Worm (Caenorhabditis elegans) whole organism, dauer: ENCODE measurements around the gene clec-21.
"Not testable (repeated sequence)": the region's sequence is repeated elsewhere in the genome, so short reads cannot be mapped to it uniquely, and the experiment has no call there.

Source experiments
- unc-62 ChIP-seq: sonication (generic microtip); optimal IDR thresholded peaks from 2 replicates; lab custom pipeline; 2017; ENCODE audit warnings: missing biosample characterization, missing genetic modification reagents, missing genetic modification characterization

The clec-21 gene

DNA sequence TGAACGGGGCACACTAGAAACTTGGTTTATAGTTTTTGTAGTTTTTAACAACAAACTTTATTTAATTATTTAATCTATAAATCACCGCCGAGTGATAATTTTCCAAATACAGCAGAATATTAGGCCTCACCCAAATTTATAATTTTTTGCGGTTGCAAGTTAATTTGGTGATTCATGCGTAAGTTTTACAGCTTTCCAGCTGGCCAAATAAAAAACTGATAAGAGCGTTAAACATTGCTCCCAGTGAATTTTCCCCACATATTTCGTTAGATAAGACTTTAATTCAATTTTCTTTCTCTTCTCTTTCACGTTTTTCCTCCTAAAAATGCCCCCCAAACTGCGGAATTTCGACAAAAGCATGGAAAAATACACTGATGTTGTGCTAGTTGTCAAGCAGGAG, 17.5 kb upstream of the clec-21 start, which contains the start of gene bath-47:
TSS of gene bath-47 (plus strand) at position 305 of the 400 bp plus-strand sequence.
- no peak for TF ChIP-seq unc-62

DNA sequence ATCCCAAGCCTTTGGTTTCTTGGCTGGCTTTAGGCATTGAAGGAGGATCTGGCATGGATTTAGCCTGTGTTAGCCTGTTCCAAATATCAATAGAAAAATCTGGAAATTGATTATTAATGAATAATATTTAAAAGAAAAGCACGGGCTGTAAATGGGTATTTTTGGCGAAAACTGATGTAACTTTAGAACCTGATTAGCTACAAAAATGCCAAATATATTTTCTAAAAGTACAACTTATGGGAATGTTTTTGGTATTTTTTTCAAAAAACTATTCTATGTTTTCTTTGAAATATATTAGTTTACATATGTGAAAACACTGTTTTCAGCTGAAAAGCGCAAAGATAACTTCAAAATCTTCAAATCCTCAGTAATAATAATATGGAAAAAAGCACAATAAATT, 16.6 kb upstream of the clec-21 start, which contains the start of gene bath-26:
TSS of gene bath-26 (minus strand) at position 101 of the 400 bp plus-strand sequence.
- TF ChIP-seq unc-62, result no peak

DNA sequence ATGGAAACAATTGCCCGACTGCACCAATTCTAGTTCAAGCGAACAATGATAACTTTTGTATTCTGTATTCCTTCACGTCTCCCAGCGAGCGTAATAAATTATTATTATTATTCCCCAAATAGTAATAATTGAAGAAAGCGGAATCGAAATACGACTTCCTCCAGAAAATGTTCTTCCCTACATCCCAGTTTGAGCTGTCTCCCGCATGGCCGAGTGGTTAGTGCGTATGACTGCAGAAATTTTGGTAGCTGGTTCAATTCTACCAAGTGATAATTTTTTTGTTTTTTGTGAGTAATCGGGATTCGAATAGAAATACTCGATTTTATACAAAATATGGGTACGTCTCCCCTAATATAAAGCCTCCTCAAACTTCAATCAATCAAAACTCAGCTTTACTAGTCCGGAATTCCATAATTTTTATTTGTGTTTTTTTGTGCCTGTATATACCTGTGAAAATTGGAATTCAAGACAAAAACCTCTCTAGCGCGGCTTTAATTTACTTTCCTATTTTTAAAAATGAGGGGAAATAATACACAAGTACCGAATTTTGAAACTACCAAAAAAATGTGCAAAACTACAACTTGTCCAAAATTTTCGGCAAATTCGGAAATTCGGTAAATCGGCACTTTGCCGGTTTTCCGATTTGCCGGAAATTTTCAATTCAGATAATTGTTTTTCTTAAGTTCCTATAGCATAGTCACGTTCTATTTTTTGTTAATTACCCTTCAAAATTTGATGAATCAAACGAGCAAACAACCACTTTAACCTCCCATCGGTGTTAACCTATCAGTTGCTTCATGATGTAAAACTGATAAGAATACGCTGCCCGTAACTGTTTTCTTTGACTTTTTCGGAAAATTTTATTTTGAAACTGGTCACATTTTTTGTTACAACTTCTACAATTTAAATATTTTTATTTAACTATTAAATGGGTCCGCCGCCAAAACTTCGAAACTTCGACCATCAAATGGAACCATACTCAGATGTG, 13.4 kb upstream of the clec-21 start, which contains the start of gene bath-46:
TSS of gene bath-46 (plus strand) at position 806 of the 988 bp plus-strand sequence.
- TF ChIP-seq unc-62, result no peak

DNA sequence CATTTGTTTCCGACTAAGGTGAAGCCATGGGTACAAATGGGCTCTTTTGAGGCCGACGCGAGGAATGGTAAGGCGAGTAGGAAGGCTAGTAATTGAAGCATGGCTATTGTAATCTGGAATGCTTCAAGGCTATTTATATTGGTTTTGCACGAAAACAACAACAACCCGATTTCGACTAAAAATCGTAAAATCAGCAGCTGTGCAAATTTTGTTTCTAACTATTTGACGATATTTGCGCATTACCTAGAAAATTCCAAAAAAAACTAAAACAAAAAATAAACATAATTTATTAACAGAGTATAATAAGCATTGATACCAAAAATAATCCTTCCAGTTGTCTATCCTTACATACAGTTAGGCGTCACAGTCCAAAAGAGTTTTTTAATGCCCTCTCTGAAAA, 11.1 kb upstream of the clec-21 start, which contains the start of gene clec-20:
TSS of gene clec-20 (minus strand) at position 101 of the 400 bp plus-strand sequence.
- no peak for TF ChIP-seq unc-62

DNA sequence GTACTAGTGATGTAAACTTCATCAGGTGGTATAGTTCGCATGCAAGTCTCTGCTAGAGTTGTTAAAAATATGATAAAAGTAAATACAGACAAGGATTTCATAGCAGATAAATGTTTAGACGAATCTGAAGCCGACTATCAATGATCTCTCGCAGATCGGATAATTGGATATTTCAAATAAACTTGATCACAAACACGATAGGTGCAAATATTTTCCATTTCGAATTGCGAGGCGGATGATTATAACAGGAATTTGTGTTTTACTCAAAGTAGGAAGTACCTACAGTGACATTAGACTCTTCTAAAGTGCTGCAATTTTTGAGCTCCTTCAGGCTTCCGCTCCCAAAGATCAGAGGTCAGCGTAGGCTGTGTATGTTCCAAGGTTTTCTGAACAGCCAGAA, 5.8 kb upstream of the clec-21 start, which contains the start of gene T07H3.7:
TSS of gene T07H3.7 (minus strand) at position 101 of the 400 bp plus-strand sequence.
- TF ChIP-seq unc-62, result no peak

DNA sequence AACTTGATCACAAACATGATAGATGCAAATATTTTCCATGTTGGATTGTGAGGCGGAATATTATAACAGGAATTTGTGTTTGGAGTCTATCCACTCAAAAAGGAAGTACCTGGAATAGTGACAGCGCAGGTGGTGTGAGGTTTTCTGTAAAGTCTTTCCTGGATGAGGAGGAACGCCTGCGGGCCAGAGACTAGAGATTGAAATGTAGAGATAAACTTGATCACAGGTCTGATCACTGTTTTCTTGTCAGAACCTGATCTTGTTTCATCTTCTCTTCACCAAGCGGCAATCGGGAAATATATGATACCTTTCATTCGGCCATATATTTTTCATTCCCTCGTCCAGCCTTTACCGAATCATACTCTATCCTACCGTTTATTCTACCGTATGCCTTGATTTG, 2.3 kb upstream of the clec-21 start, which contains the start of gene T07H3.8:
TSS of gene T07H3.8 (plus strand) at position 301 of the 400 bp plus-strand sequence.
- no peak for TF ChIP-seq unc-62

DNA sequence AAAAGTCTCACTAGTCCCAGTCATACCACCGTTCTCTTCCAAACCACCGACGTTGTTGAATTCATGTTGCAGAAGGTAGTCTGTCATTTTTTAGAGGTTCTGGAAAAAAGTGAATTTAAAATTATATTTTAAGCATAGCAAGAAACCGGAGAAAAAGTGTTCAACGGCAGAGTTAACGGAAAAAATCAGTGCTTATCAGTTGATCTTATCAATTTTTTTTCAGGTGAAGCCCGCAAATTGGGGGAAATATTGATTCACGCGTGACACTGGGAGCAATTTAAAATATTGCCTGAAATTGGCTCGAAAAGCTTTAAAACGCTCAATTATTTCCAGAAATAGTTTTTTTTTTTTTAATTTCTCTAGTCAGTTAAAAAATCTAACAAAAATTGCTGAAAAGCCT, 4.2 kb downstream of the clec-21 start, which contains the start of gene math-38:
TSS of gene math-38 (minus strand) at position 101 of the 400 bp plus-strand sequence.
- TF ChIP-seq unc-62, result no peak

DNA sequence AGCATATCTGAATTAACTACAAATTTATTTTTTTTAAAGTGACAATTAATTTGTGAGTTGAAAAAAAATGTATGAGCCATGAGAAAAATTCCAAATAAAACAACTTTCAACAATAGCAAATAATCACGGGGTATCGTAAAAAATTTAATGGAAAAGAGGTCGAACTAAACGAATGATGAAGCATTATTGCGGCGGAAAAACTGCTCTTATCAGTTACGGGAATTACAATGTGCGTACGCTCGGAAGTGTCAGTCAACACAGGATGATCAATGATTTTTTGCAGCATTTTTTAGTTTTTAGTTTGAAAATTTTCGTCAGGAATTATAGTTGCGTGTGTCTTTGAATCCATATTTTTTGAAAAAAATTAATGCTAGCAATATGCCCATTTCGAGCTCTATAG, 7.3 kb downstream of the clec-21 start:
- TF ChIP-seq unc-62, result no peak

DNA sequence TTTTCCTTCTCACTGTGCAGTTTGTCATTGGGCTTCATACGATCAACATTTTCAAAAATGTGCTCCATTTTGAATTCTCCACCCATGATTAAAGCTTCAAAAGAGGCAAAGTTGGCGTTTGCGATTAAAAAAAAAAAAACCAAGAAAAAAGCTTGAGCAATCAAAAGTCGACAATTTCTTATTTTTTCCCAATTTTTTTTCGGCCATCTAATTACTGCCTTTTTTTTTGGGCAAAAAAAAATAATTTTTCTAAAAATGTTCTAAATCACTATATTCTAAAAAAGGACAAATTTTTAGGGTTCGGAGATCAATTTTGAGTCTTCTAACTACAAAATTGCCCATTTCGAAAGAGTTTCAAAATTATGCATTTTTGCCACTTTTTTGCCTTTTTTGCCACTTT, 8.0 kb downstream of the clec-21 start, which contains the start of gene K05F6.10:
TSS of gene K05F6.10 (minus strand) at position 101 of the 400 bp plus-strand sequence.
- TF ChIP-seq unc-62, result no peak

DNA sequence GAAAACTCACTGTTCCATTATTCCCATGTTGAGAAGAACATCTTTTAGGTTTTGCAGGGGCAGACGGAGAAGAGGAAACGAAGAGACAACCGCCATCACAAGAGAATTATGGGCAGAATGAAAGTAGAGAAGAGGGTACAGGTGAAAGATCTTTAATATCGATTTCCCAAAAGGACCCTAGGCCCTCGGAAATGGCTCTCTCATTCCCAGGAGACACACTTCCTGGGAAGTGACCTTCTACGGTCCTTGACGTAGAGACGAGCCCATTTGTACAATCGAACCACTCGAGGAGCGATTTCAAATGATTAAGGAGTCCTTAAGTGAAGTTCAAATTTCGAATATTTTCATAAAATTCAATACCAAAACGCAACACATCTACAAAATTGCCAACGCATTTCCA, 13.0 kb downstream of the clec-21 start, which contains the start of gene fbxb-46:
TSS of gene fbxb-46 (minus strand) at position 101 of the 400 bp plus-strand sequence.
- no peak for TF ChIP-seq unc-62

DNA sequence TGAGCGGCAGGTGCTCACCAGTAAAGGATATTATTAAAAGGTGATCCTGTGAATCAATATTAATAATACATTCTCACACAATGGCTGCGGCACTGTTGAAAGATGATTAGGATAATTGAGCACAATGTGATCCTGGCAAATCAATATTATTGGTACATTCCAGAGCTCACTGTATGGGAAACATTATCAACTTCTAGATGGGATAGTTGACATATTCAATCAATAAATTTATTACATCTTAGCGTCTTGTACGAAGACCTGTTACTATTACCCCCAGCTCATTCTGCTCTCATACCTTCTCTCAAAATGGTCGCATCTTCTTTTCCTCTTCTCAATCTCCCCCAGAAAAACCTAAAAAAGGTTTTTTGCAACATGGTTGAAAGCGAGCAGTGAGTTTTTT, 15.8 kb downstream of the clec-21 start, which contains the start of gene fbxb-49:
TSS of gene fbxb-49 (plus strand) at position 301 of the 400 bp plus-strand sequence.
- no peak for TF ChIP-seq unc-62

DNA sequence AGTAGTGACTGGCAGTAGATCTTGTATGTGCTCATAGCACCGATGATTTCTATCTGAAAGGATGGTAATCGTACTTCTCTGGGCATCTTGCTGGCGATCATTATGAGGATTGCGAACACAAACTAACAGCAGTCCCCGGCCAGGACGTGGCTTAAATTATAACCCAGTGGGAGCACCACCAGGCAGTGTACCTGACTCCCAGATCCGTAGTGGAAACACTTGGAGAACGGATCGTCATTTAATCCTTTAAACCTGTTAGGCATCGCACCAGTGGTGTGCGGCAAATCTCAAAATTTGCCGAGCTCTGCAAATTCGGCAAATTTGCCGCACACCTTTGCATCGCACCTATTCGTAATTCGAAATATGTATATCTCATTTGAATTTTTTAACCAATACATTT, 16.4 kb downstream of the clec-21 start, which contains the start of gene K05F6.8:
TSS of gene K05F6.8 (minus strand) at position 101 of the 400 bp plus-strand sequence.
- TF ChIP-seq unc-62, result no peak

DNA sequence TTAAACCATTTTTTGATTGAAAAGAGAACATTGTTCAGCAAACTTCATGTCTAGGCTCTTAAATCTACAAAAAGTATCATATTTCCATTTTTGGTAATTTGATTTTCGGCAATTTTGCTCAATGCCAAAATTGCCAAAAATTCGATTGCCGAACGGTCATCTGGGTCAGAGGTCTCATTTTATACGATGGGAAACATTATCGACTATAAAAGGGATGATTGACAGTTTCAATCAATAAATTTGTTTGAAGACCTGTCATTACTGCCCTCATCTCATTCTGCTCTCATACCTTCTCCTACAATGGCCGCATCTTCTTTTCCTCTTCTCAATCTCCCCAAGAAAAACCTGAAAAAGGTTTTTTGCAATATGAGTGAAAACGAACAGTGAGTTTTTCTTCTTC, 22.2 kb downstream of the clec-21 start, which contains the start of gene K05F6.14:
TSS of gene K05F6.14 (plus strand) at position 301 of the 400 bp plus-strand sequence.
- TF ChIP-seq unc-62, result no peak

DNA sequence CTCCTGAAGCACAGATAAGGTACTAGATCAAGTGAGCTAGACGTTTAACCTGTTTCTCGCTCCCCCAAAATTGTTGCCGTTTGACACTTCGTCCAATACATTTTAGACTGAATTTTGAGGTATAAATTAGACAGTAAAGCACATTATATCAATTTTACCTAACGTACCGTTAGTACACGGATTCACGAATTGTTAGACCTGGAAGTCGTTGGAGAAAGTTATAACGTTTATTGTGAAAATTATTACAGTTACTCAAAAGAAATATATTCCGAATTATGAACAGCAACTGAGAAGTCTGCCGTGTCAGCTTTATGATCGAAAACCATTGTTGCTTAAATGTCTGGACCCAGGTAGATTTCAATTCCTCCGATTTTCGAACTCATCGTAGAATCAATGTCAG, 23.2 kb downstream of the clec-21 start:
- TF ChIP-seq unc-62, result no peak

DNA sequence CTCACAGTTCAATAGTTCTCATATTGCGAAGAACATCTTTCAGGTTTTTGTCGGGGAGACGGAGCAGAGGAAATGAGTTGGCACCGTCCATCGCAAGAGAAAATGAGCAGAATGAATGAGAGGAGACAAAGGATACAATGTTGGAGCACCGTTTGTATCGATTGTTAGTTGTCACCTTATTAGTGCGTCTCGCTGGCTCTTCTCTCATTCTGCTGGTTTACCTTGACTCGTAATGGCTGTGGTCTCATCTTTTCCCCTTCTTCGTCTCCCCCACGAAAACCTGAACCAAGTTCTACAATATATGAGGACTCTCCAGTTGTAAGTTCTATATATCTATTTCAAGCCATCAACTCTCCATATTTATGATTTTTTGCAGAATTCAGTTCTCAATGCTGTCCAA, 27.8 kb downstream of the clec-21 start, which contains the start of the genes fbxb-54 and fbxb-50:
TSS of gene fbxb-54 (minus strand) at position 101 of the 400 bp plus-strand sequence.
TSS of gene fbxb-50 (plus strand) at position 227 of the 400 bp plus-strand sequence.
- TF ChIP-seq unc-62, result not testable (repeated sequence)

DNA sequence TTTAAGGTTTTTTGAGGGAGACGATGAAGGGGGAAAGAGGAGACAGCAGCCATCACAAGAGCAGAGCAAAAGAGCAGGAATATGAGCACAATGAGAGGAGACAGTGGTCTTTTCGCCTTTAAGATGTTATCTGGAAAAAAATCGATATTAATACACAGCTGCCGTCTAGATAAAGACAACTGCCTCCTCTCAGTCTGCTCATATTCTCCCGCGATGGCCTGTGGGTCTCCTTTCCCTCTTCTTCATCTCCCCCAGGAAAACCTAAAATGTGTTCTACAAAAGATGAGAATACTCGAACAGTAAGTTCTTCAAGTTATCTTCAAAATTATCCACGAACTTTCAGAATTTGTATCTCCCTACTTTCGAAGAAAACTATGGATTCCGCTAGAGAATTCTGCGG, 33.5 kb downstream of the clec-21 start, which contains the start of the genes fbxb-52 and fbxb-51:
TSS of gene fbxb-52 (minus strand) at position 101 of the 400 bp plus-strand sequence.
TSS of gene fbxb-51 (plus strand) at position 212 of the 400 bp plus-strand sequence.
- no peak for TF ChIP-seq unc-62
